Fruit fly (Drosophila melanogaster): ENCODE measurements around the gene CG8312.

The CG8312 gene

DNA sequence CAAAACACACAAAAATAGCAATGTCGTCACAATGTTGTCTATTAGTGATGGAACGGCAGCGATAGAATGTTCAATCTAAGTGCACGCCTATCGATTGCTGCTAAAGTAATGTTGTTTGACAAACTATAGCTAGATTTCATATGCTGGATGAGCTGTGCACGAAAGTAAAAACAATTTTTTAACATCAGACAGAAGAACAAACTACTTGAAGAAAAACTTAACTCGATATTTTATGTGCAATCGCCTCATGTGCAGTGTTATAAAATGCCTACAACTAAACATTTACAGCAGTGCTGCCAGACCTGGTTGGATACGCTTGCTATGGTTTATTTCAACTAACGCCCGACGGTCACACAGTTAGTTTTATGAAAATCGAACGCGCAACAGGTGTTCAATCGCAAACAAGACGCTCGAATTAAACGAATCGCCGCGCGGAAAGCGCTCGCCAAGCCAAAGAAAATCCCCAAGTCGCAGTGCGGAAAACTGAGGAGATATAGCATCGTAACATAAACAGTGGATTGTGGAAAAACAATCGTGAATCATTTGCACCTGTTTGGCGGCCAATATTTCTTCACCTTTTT, at the start of gene CG8312, which contains the start of gene bocks:
TSS of gene CG8312 (plus strand) at position 358 of the 581 bp plus-strand sequence.
TSS of gene bocks (minus strand) at position 51 of the 581 bp plus-strand sequence.
- TF ChIP-seq noc (tag; optimal IDR thresholded peaks at IDR 0.05) = peak; percentile 67

dm6 chr3R:9543495-9544180, 47.5 kb upstream of the CG8312 start:
- TF ChIP-seq noc (tag; optimal IDR thresholded peaks at IDR 0.05) = no peak

DNA sequence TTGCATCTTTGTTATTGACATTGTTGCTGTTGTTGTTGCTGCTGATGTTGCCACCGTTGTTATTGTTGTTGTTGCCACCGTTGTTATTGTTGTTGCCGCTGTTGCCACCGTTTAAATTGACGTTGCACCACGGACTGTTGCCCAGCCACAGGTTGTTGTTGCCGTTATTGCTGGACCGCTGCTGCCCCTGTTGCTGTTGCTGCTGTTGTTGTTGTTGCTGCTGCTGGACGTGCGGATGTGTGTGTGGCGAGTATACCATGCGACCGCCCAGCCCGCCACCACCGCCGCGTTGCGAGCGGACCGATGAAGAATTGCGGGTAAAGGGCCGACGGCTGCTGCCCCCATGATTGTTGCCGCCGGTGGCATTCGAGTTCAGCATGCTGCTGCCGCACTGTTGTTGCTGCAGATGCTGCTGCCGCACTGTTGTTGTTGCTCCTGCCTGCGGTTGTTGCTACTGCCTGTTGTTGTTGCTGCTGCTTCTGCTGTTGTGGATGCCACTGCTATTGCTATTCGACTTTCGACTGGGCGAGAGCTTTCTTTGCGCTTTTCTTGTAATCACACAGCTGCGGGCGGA, 44.2 kb upstream of the CG8312 start:
- TF ChIP-seq noc (tag; optimal IDR thresholded peaks at IDR 0.05) = no peak

- TF ChIP-seq noc (tag; optimal IDR thresholded peaks at IDR 0.05) = no peak
Observed at dm6 chr3R:9548769-9549168, 42.3 kb upstream of the CG8312 start.

DNA sequence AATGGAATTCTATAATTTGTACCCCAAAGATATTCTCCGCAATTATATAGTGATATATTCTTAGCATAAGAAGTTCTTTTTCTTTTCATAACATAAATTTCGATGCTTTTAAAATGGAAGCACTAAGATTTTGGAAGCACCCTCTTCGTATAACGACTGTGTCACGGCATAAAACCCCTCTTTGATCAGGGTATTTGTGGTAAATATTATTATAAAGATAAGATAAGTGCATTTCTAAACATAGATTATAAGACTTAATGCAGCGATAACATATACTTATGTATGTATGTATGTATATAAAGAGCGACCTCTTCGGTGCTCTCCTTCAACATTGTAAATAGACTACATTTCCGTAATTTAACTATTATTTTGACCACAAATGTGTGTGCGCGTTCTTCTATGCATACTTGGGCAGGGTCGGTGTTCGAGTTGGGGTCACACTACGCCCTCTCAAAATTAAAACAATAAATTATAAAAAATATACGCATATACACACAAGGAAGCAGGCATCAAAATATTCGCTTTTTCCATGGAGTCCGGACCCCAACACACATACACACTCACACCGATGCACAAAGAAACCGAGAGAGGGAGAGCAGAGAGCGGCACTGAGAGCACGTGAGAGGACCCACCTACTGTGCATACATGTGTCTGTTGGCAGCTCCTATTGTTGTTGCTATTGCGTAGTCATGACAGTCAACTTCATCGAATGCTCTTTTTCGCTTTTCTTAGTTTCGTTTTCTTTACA, 40.7 kb upstream of the CG8312 start:
- TF ChIP-seq noc (tag; optimal IDR thresholded peaks at IDR 0.05) = no peak

- no peak for TF ChIP-seq noc (tag; optimal IDR thresholded peaks at IDR 0.05)
Observed at dm6 chr3R:9551013-9551658, 40.0 kb upstream of the CG8312 start.

DNA sequence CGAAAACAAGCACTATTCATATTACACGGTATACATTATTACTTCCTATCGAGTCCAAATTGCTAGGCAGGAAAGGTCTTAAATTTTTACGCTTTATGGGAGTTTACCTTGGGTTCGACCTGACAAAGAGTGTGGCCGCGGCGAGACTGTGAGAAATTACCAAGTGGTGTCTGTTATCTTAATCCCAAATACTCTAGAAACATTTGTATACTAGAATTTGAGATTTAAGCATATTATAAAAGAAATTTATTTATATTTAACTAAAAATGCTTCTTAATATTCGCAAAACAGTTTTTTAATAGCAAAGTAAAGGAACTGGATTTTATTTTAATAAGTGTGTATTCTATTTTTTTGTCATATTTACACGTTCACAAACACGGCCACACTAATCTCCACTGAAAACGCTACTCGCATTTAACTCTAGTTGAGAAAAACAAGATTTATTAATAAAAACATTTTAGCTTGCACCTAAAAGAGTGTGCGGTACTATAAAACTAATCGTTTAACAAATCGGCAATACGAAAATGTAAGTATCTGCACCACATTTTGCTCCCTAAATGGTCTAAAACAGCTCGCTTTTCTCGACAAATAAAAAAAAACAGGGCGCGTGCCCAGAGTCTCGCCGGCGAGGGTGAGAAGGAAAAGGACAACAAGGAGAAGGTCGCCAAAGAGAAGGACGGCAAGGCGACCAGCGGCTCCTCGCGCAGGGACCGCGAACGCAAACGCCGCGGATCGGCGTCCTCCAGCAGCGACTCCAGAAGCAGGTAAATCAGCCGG, 39.3 kb upstream of the CG8312 start, which contains the start of the genes mura and RnpS1:
TSS of gene mura (minus strand) at position 148 of the 777 bp plus-strand sequence.
TSS of gene RnpS1 (plus strand) at position 376 of the 777 bp plus-strand sequence.
- peak; percentile 61 for TF ChIP-seq noc (tag; optimal IDR thresholded peaks at IDR 0.05)

DNA sequence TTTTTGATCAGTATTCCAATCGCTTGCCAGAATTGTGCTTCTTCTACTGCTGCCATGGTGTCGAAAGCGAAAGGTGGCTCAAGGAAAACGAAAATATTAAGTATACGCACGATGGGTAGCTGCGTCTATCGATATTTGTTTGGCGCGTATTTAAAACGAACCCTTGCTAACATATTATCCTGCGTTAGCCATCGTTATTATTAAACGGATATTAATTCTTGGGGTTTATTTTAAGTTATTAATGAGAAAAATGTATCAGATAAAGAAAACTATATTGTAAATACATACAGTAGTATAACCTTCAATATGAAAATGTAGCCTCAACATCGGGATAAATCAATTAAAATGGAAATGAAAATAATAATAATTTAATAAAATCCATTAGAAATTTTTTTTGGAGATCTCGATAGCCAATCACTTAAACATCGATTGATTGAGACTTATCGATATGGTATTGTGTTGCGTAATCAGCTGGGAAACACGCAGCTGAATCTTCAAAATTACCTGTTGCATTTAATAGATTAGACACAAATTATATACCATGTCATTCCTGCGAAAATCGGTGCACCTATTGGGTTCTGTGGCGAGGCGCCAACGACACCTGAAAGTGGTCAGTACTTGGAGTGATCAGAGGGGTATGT, 35.7 kb upstream of the CG8312 start, which contains the start of the genes CG9386 and BckdhA:
TSS of gene CG9386 (minus strand) at position 75 of the 641 bp plus-strand sequence.
TSS of gene BckdhA (plus strand) at position 452 of the 641 bp plus-strand sequence.
- TF ChIP-seq noc (tag; optimal IDR thresholded peaks at IDR 0.05) = peak; percentile 50

DNA sequence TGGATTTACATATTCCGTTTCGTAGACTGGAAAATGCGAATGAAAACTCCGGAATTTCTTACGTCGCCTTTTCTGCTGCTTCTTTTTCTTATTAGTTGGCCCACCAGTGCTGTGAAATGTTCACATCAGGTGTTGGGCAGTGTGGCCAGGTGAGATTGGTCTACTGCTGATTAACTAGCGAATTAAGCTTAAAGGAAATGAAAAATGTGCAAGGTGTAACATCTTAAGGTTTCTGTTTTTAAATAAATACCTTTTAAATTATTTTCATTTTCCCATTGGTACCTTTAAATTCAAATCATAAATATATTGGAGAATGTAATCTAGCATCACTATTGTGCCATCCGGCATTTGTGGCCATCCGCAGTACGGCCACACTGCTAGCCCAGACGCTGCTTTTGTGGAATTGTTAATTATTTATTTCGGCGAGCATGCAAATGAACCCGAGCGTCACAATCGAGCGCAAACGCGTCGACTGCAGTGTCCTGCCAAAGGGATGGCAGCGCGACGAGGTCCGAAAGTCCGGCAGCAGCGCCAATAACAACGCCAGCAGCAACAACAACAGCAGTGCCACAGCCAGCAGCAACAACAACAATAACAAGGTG, 31.6 kb upstream of the CG8312 start, which contains the start of the genes AP-1mu and MBD-like:
TSS of gene AP-1mu (minus strand) at position 113 of the 602 bp plus-strand sequence.
TSS of gene MBD-like (plus strand) at position 348 of the 602 bp plus-strand sequence.
- TF ChIP-seq noc (tag; optimal IDR thresholded peaks at IDR 0.05) = peak; percentile 61

DNA sequence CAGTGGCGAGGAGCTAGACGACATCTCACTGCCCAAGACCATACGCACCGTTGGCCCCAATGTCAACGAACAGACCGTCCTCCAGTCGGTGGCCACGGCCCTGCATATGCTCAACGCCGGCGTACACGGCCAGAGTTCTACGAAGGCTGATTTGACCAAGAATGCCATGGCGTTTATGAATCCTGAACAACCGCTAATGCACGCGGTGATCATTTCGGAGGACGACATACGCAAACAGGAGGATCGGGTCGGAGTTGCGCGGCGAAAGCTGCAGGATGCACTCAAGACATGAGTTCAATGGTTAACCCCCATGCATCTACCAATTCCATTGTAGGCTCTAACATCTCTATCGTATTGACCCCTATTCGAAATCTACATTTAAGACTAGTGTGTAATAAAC, 30.0 kb upstream of the CG8312 start:
- TF ChIP-seq noc (tag; optimal IDR thresholded peaks at IDR 0.05) = no peak

DNA sequence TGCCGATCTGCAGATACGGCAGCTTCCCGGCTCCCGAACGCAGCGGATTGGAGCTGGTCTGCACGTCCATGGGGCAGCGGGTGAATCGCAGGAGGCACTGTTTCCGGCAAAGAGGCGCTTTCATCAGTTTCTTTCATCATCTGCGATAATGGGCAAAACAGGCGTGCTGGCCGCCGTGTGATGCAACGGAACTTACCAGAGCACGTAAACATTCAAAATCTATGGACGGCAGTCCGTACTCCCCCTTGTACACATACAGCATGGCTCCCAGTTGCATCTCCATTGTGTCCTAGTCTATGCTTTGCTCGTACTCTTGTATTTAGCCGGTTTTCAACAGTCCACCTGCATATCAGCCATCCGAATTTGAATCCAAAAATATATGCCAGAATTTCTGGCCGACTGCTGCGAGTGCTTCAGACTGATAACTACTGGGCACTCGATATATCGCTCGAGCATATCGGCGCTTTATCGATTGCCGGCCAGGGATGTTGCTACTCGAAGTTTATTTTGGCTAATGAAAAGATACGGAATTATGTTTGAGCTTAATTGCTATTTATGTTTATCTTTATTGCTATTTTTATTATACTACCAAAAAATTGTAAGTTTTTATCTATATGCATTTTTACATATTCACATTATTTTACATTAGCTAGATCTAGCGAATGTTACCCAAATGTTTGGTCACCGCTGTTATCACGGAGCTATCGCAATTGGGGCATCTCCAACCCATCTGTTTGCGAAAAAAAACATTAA, 27.7 kb upstream of the CG8312 start, which contains the start of the genes CG9393 and Vps45:
TSS of gene CG9393 (minus strand) at position 434 of the 753 bp plus-strand sequence.
TSS of gene Vps45 (plus strand) at position 685 of the 753 bp plus-strand sequence.
- TF ChIP-seq noc (tag; optimal IDR thresholded peaks at IDR 0.05) = no peak

dm6 chr3R:9565895-9566294, 25.2 kb upstream of the CG8312 start, which contains the start of gene CG16789:
Gene CG16789 (plus strand): TSS chr3R:9566195.
- no peak for TF ChIP-seq noc (tag; optimal IDR thresholded peaks at IDR 0.05)

dm6 chr3R:9570114-9570513, 21.0 kb upstream of the CG8312 start, which contains the start of gene CG16790:
Gene CG16790 (minus strand): TSS chr3R:9570214.
- no peak for TF ChIP-seq noc (tag; optimal IDR thresholded peaks at IDR 0.05)
